Worm (Caenorhabditis elegans) whole organism, L2 larva: ENCODE measurements around the gene C18D11.3.

Source experiments
- C34F6.9 ChIP-seq: fragments of 150-350 bp; optimal IDR thresholded peaks from 2 replicates; lab custom pipeline; 2014; ENCODE audit warnings: missing biosample characterization, missing genetic modification characterization
- F13H6.1 ChIP-seq: sonication (generic microtip); optimal IDR thresholded peaks from 2 replicates; lab custom pipeline; 2016; ENCODE audit warnings: missing genetic modification characterization, missing compliant biosample characterization
- R02D3.7 ChIP-seq: fragments of 150-350 bp; optimal IDR thresholded peaks from 2 replicates; lab custom pipeline; 2014; ENCODE audit warnings: missing biosample characterization, missing genetic modification characterization
- Y55F3AM.14 ChIP-seq: fragments of 200-800 bp; sonication (Bioruptor generic); optimal IDR thresholded peaks from 2 replicates; lab custom pipeline; 2018; ENCODE audit warnings: mild to moderate bottlenecking, missing genetic modification characterization, missing compliant biosample characterization
- ZK546.5 ChIP-seq: sonication (generic microtip); optimal IDR thresholded peaks from 2 replicates; lab custom pipeline; 2017; ENCODE audit warnings: missing biosample characterization, missing genetic modification characterization
- alr-1 ChIP-seq: fragments of 150-350 bp; optimal IDR thresholded peaks from 2 replicates; lab custom pipeline; 2014; ENCODE audit warnings: missing biosample characterization, missing genetic modification characterization
- aly-2 ChIP-seq: fragments of 150-350 bp; optimal IDR thresholded peaks from 2 replicates; lab custom pipeline; 2014; ENCODE audit warnings: missing biosample characterization, missing genetic modification characterization
- ama-1 ChIP-seq: fragments of 150-350 bp; optimal IDR thresholded peaks from 2 replicates; lab custom pipeline; 2018; ENCODE audit warnings: inconsistent platforms
- blmp-1 ChIP-seq: sonication (generic microtip); optimal IDR thresholded peaks from 2 replicates; lab custom pipeline; 2017; ENCODE audit warnings: missing genetic modification characterization, mild to moderate bottlenecking, missing compliant biosample characterization, antibody characterized with exemption, moderate library complexity; ENCODE audit not compliant: insufficient read depth
- ceh-16 ChIP-seq: fragments of 150-350 bp; optimal IDR thresholded peaks from 2 replicates; lab custom pipeline; 2014; ENCODE audit warnings: missing biosample characterization, missing genetic modification characterization
- ceh-82 ChIP-seq: fragments of 150-350 bp; optimal IDR thresholded peaks from 2 replicates; lab custom pipeline; 2014; ENCODE audit warnings: missing biosample characterization, missing genetic modification characterization
- crh-2 ChIP-seq: sonication (generic microtip); optimal IDR thresholded peaks from 2 replicates; lab custom pipeline; 2017; ENCODE audit warnings: missing biosample characterization, missing genetic modification characterization
- dmd-4 ChIP-seq: sonication (generic microtip); optimal IDR thresholded peaks from 2 replicates; lab custom pipeline; 2017; ENCODE audit warnings: missing biosample characterization, missing genetic modification characterization
- egl-27 ChIP-seq: sonication (generic microtip); optimal IDR thresholded peaks from 3 replicates; lab custom pipeline; 2017; ENCODE audit warnings: missing biosample characterization, missing genetic modification reagents, missing genetic modification characterization
- elt-1 ChIP-seq: fragments of 150-350 bp; optimal IDR thresholded peaks from 2 replicates; lab custom pipeline; 2014; ENCODE audit warnings: missing biosample characterization, missing genetic modification characterization
- elt-3 ChIP-seq: sonication (generic microtip); optimal IDR thresholded peaks from 2 replicates; lab custom pipeline; 2017; ENCODE audit warnings: missing biosample characterization, missing genetic modification characterization
- fos-1 ChIP-seq: fragments of 150-350 bp; optimal IDR thresholded peaks from 2 replicates; lab custom pipeline; 2014; ENCODE audit warnings: missing biosample characterization, missing genetic modification characterization
- gmeb-1 ChIP-seq: fragments of 150-350 bp; optimal IDR thresholded peaks from 2 replicates; lab custom pipeline; 2014; ENCODE audit warnings: missing biosample characterization, missing genetic modification characterization
- lin-11 ChIP-seq: fragments of 150-350 bp; sonication (generic microtip); optimal IDR thresholded peaks from 2 replicates; lab custom pipeline; 2014; ENCODE audit warnings: missing biosample characterization, missing genetic modification characterization, inconsistent platforms, mixed read lengths
- lin-13 ChIP-seq: fragments of 150-350 bp; optimal IDR thresholded peaks from 2 replicates; lab custom pipeline; 2014; ENCODE audit warnings: missing biosample characterization, missing genetic modification reagents, missing genetic modification characterization
- lin-39 ChIP-seq: fragments of 150-350 bp; optimal IDR thresholded peaks from 2 replicates; lab custom pipeline; 2014; ENCODE audit warnings: missing biosample characterization, missing genetic modification reagents, missing genetic modification characterization
- lsy-2 ChIP-seq, 2 experiments: fragments of 150-350 bp in 1 of 2; sonication (generic microtip) in 1 of 2; optimal IDR thresholded peaks; 2 replicates each; lab custom pipeline; 2014 to 2017; ENCODE audit warnings: missing biosample characterization in 2 of 2, missing genetic modification characterization in 2 of 2
- mab-5 ChIP-seq: fragments of 150-350 bp; optimal IDR thresholded peaks from 2 replicates; lab custom pipeline; 2014; ENCODE audit warnings: missing biosample characterization, missing genetic modification characterization
- mbf-1 ChIP-seq: sonication (generic microtip); optimal IDR thresholded peaks from 2 replicates; lab custom pipeline; 2017; ENCODE audit warnings: missing biosample characterization, missing genetic modification characterization
- mdl-1 ChIP-seq, 2 experiments: fragments of 150-350 bp in 1 of 2; sonication (generic microtip) in 1 of 2; optimal IDR thresholded peaks; 2 replicates each; lab custom pipeline; 2017; ENCODE audit warnings: missing biosample characterization in 2 of 2, missing genetic modification characterization in 2 of 2
- nhr-10 ChIP-seq: sonication (generic microtip); optimal IDR thresholded peaks from 2 replicates; lab custom pipeline; 2017; ENCODE audit warnings: missing biosample characterization, missing genetic modification characterization
- nhr-11 ChIP-seq: fragments of 150-350 bp; optimal IDR thresholded peaks from 2 replicates; lab custom pipeline; 2014; ENCODE audit warnings: missing biosample characterization, missing genetic modification characterization
- nhr-12 ChIP-seq: fragments of 150-350 bp; optimal IDR thresholded peaks from 2 replicates; lab custom pipeline; 2014; ENCODE audit warnings: missing biosample characterization, missing genetic modification characterization
- nhr-129 ChIP-seq: fragments of 150-350 bp; optimal IDR thresholded peaks from 2 replicates; lab custom pipeline; 2014; ENCODE audit warnings: missing biosample characterization, missing genetic modification characterization
- nhr-21 ChIP-seq: fragments of 150-350 bp; optimal IDR thresholded peaks from 2 replicates; lab custom pipeline; 2014; ENCODE audit warnings: missing biosample characterization, missing genetic modification characterization
- nhr-23 ChIP-seq: fragments of 150-350 bp; optimal IDR thresholded peaks from 2 replicates; lab custom pipeline; 2014; ENCODE audit warnings: missing biosample characterization, missing genetic modification reagents, missing genetic modification characterization
- nhr-237 ChIP-seq: fragments of 150-350 bp; optimal IDR thresholded peaks from 2 replicates; lab custom pipeline; 2014; ENCODE audit warnings: missing biosample characterization, missing genetic modification characterization
- nhr-25 ChIP-seq: fragments of 150-350 bp; sonication (generic microtip); optimal IDR thresholded peaks from 3 replicates; lab custom pipeline; 2014; ENCODE audit warnings: missing biosample characterization, missing genetic modification characterization
- nhr-6 ChIP-seq: fragments of 150-350 bp; optimal IDR thresholded peaks from 2 replicates; lab custom pipeline; 2014; ENCODE audit warnings: missing biosample characterization, missing genetic modification characterization
- nhr-77 ChIP-seq: fragments of 150-350 bp; optimal IDR thresholded peaks from 2 replicates; lab custom pipeline; 2014; ENCODE audit warnings: missing biosample characterization, missing genetic modification characterization
- peb-1 ChIP-seq: fragments of 150-350 bp; optimal IDR thresholded peaks from 2 replicates; lab custom pipeline; 2014; ENCODE audit warnings: missing biosample characterization, missing genetic modification characterization
- sem-4 ChIP-seq: fragments of 150-350 bp; optimal IDR thresholded peaks from 2 replicates; lab custom pipeline; 2014; ENCODE audit warnings: missing biosample characterization, missing genetic modification reagents, missing genetic modification characterization
- skn-1 ChIP-seq: sonication (generic microtip); optimal IDR thresholded peaks from 2 replicates; lab custom pipeline; 2017; ENCODE audit warnings: missing biosample characterization, missing genetic modification characterization
- sma-3 ChIP-seq: sonication (generic microtip); optimal IDR thresholded peaks from 2 replicates; lab custom pipeline; 2016; ENCODE audit warnings: missing genetic modification reagents, missing genetic modification characterization, missing compliant biosample characterization
- sma-9 ChIP-seq, 2 experiments: fragments of 150-350 bp in 1 of 2; sonication (generic microtip) in 1 of 2; optimal IDR thresholded peaks; 2 replicates each; lab custom pipeline; 2014 to 2016; ENCODE audit warnings: missing genetic modification characterization in 2 of 2, mild to moderate bottlenecking in 1 of 2, missing biosample characterization in 1 of 2, missing compliant biosample characterization in 1 of 2, missing genetic modification reagents in 1 of 2, moderate library complexity in 1 of 2
- snpc-4 ChIP-seq: fragments of 150-350 bp; optimal IDR thresholded peaks from 2 replicates; lab custom pipeline; 2014; ENCODE audit warnings: missing biosample characterization, missing genetic modification characterization
- unc-39 ChIP-seq: fragments of 150-350 bp; optimal IDR thresholded peaks from 2 replicates; lab custom pipeline; 2014; ENCODE audit warnings: missing biosample characterization, missing genetic modification characterization
- unc-55 ChIP-seq: fragments of 150-350 bp; sonication (generic microtip); optimal IDR thresholded peaks from 3 replicates; lab custom pipeline; 2014; ENCODE audit warnings: missing biosample characterization, missing genetic modification reagents, missing genetic modification characterization
- unc-62 ChIP-seq: fragments of 150-350 bp; optimal IDR thresholded peaks from 2 replicates; lab custom pipeline; 2014; ENCODE audit warnings: missing biosample characterization, missing genetic modification reagents, missing genetic modification characterization
- zag-1 ChIP-seq: fragments of 150-350 bp; optimal IDR thresholded peaks from 2 replicates; lab custom pipeline; 2014; ENCODE audit warnings: missing biosample characterization, missing genetic modification characterization
- ztf-1 ChIP-seq: fragments of 200-800 bp; sonication (Bioruptor generic); conservative IDR thresholded peaks from 2 replicates; pipeline ENCODE4 v1.3.6; 2022; ENCODE audit warnings: missing genetic modification characterization, missing compliant biosample characterization
- ztf-11 ChIP-seq: sonication (generic microtip); optimal IDR thresholded peaks from 2 replicates; lab custom pipeline; 2017; ENCODE audit warnings: missing biosample characterization, missing genetic modification characterization
- ztf-4 ChIP-seq: fragments of 150-350 bp; optimal IDR thresholded peaks from 2 replicates; lab custom pipeline; 2014; ENCODE audit warnings: missing biosample characterization, missing genetic modification characterization

The C18D11.3 gene

ce11 chrIII:11834783-11835182, 11.5 kb downstream of the C18D11.3 start:
- TF ChIP-seq ama-1 (lab: Kevin White, UChicago) (no peak), mbf-1 (tag; lab: Kevin White, UChicago) (no peak), alr-1 (tag; lab: Kevin White, UChicago) (no peak), dmd-4 (tag; lab: Kevin White, UChicago) (no peak), ztf-1 (no peak), snpc-4 (tag; lab: Kevin White, UChicago) (no peak), lin-13 (GFP tag; lab: Kevin White, UChicago) (no peak), unc-62 (no peak), aly-2 (tag; lab: Kevin White, UChicago) (no peak), unc-55 (GFP tag; lab: Kevin White, UChicago) (peak; percentile 8), zag-1 (tag; lab: Kevin White, UChicago) (no peak), ceh-82 (no peak), R02D3.7 (tag; lab: Kevin White, UChicago) (no peak), C34F6.9 (tag; lab: Kevin White, UChicago) (no peak), mab-5 (no peak), nhr-12 (tag; lab: Kevin White, UChicago) (no peak), fos-1 (tag; lab: Kevin White, UChicago) (peak; percentile 48), sma-3 (GFP tag; lab: Kevin White, UChicago) (no peak), skn-1 (tag; lab: Kevin White, UChicago) (peak; percentile 66), ztf-11 (no peak), nhr-25 (tag; lab: Kevin White, UChicago) (peak; percentile 11), F13H6.1 (tag; lab: Kevin White, UChicago) (no peak), lsy-2 (tag; optimal IDR thresholded peaks at IDR 0.05; lab: Kevin White, UChicago) (peak in 1 of 2 experiments; percentile 38), ztf-4 (tag; lab: Kevin White, UChicago) (no peak), gmeb-1 (tag; lab: Kevin White, UChicago) (no peak), nhr-77 (no peak), crh-2 (peak; percentile 32), nhr-23 (tag; lab: Kevin White, UChicago) (no peak), unc-39 (no peak), Y55F3AM.14 (no peak), sma-9 (GFP tag; optimal IDR thresholded peaks at IDR 0.05; lab: Kevin White, UChicago) (peak; percentile 10), sma-9 (tag; optimal IDR thresholded peaks at IDR 0.05; lab: Kevin White, UChicago) (no peak), elt-1 (tag; lab: Kevin White, UChicago) (no peak), nhr-21 (no peak), nhr-237 (tag; lab: Kevin White, UChicago) (no peak), lin-39 (tag; lab: Kevin White, UChicago) (no peak), nhr-10 (tag; lab: Kevin White, UChicago) (no peak), sem-4 (tag; lab: Kevin White, UChicago) (no peak), nhr-129 (tag; lab: Kevin White, UChicago) (peak; percentile 28), lin-11 (tag; lab: Kevin White, UChicago) (no peak), elt-3 (tag; lab: Kevin White, UChicago) (no peak), egl-27 (tag; lab: Kevin White, UChicago) (no peak), nhr-11 (tag; lab: Kevin White, UChicago) (no peak), nhr-6 (no peak), peb-1 (no peak), mdl-1 (tag; optimal IDR thresholded peaks at IDR 0.05; lab: Kevin White, UChicago) (no peak), ceh-16 (tag; lab: Kevin White, UChicago) (no peak), ZK546.5 (tag; lab: Kevin White, UChicago) (no peak), blmp-1 (peak; percentile 18)
